Fruit fly (Drosophila melanogaster): ENCODE results near the gene CG15530.

- TF ChIP-seq CG9948 (tag; optimal IDR thresholded peaks at IDR 0.05) (no peak), CG34367 (tag; optimal IDR thresholded peaks at IDR 0.05) (no peak), EcR (GFP tag; optimal IDR thresholded peaks at IDR 0.05) (no peak), gl (tag; optimal IDR thresholded peaks at IDR 0.05) (no peak), CG15710 (tag; optimal IDR thresholded peaks at IDR 0.05) (no peak), rn (GFP tag; IDR thresholded peaks at IDR 0.05) (no peak), Pif1B (GFP tag; optimal IDR thresholded peaks at IDR 0.05) (no peak), CG32121 (GFP tag; IDR thresholded peaks at IDR 0.05) (no peak), D1 (tag; optimal IDR thresholded peaks at IDR 0.05) (no peak), fd96Ca (GFP tag; IDR thresholded peaks at IDR 0.05) (no peak), CG8159 (tag; optimal IDR thresholded peaks at IDR 0.05) (no peak), CG10348 (GFP tag; IDR thresholded peaks at IDR 0.05) (no peak), Ets98B (GFP tag; IDR thresholded peaks at IDR 0.05) (no peak), CG12605 (GFP tag; IDR thresholded peaks at IDR 0.05) (no peak)
Observed at dm6 chr3R:30132295-30132694, 45.4 kb upstream of the CG15530 start, which contains the start of gene CG31029.

Measured in whole organism, pupa.